Worm (Caenorhabditis elegans): ENCODE measurements around the gene C09E8.1.

ce11 chrII:508603-509002, 47.7 kb upstream of the C09E8.1 start:
- TF ChIP-seq F49E8.2 (tag; optimal IDR thresholded peaks at IDR 0.05; ENCODE audit: insufficient read depth) (no peak), ama-1 (optimal IDR thresholded peaks at IDR 0.05) (no peak), ama-1 (GFP tag; optimal IDR thresholded peaks at IDR 0.05) (no peak), athp-1 (tag; optimal IDR thresholded peaks at IDR 0.05) (no peak), him-1 (tag; optimal IDR thresholded peaks at IDR 0.05) (no peak), nfya-1 (tag; optimal IDR thresholded peaks at IDR 0.05; ENCODE audit: borderline replicate concordance, insufficient read depth) (no peak), madf-8 (GFP tag; conservative IDR thresholded peaks at IDR 0.05) (no peak), hlh-26 (GFP tag; conservative IDR thresholded peaks at IDR 0.05) (no peak), B0336.3 (GFP tag; IDR thresholded peaks at IDR 0.05) (no peak)

Data from whole organism, young adult.